Fruit fly (Drosophila melanogaster) whole organism: ENCODE results near the gene CG14095.
"Not testable (repeated sequence)": the region's sequence is repeated elsewhere in the genome, so short reads cannot be mapped to it uniquely, and the experiment has no call there.

Experiments
- CG8478 ChIP-seq: fragments of >200 bp; optimal IDR thresholded peaks from 2 replicates; lab custom pipeline; 2018; ENCODE audit warnings: inconsistent platforms
- Dll ChIP-seq: fragments of >200 bp; optimal IDR thresholded peaks from 2 replicates; lab custom pipeline; 2017
- pan ChIP-seq: fragments of >200 bp; optimal IDR thresholded peaks from 2 replicates; lab custom pipeline; 2017
- psq ChIP-seq: fragments of >200 bp; optimal IDR thresholded peaks from 2 replicates; lab custom pipeline; 2017

DNA sequence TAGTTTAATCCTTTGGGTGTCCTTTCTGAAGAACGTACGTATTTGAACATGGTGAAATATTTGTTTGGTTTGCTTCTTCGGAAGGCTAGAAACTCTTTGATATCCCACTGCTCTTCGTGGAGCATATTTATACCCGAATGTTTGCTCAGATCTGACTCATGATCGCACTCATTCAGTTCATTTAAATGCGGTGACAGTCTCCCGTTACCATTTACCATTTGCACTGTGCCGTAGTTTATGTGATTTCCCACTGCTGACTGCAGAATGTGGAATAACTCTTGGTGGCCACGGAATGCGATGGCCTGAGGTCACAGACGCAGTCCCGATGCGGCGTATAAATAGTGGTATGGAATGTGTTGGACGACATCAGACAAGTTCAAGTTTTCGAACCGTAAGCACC, 7.6 kb upstream of the CG14095 start, which contains the start of the genes 825-Oak and CG12519:
- TF ChIP-seq CG8478 (lab: Kevin White, UChicago); pan (lab: Kevin White, UChicago); Dll; psq (lab: Kevin White, UChicago): not testable (repeated sequence)
